Worm (Caenorhabditis elegans) whole organism, young adult: Measurements from ENCODE around the gene ilcr-2.

Experiments used
- B0035.1 ChIP-seq: sonication (generic microtip); optimal IDR thresholded peaks from 2 replicates; lab custom pipeline; 2016; ENCODE audit warnings: missing genetic modification characterization, mild to moderate bottlenecking, missing compliant biosample characterization, missing genotype, missing genetic modification reagents
- F22D6.2 ChIP-seq: sonication (generic microtip); optimal IDR thresholded peaks from 2 replicates; lab custom pipeline; 2016; ENCODE audit warnings: mild to moderate bottlenecking, missing genetic modification characterization, missing compliant biosample characterization
- F23B12.7 ChIP-seq: sonication (generic microtip); optimal IDR thresholded peaks from 2 replicates; lab custom pipeline; 2017; ENCODE audit warnings: missing genetic modification characterization, mild to moderate bottlenecking, missing compliant biosample characterization, antibody characterized with exemption, moderate library complexity; ENCODE audit not compliant: insufficient read depth
- F52B5.7 ChIP-seq: sonication (generic microtip); optimal IDR thresholded peaks from 2 replicates; lab custom pipeline; 2016; ENCODE audit warnings: mild to moderate bottlenecking, missing genetic modification characterization, missing compliant biosample characterization
- F57A8.1 ChIP-seq: fragments of 200-800 bp; sonication (Bioruptor generic); optimal IDR thresholded peaks from 2 replicates; lab custom pipeline; 2018; ENCODE audit warnings: mild to moderate bottlenecking, missing genetic modification characterization, moderate library complexity, missing compliant biosample characterization
- T07F8.4 ChIP-seq: sonication (generic microtip); optimal IDR thresholded peaks from 2 replicates; lab custom pipeline; 2016; ENCODE audit warnings: mild to moderate bottlenecking, missing genetic modification characterization, moderate library complexity, missing compliant biosample characterization
- T26A5.8 ChIP-seq: sonication (generic microtip); optimal IDR thresholded peaks from 2 replicates; lab custom pipeline; 2016; ENCODE audit warnings: missing genetic modification characterization, missing compliant biosample characterization
- aptf-3 ChIP-seq: fragments of 200-800 bp; sonication (Bioruptor generic); IDR thresholded peaks from 2 replicates; pipeline ENCODE4 v1.3.6; 2022; ENCODE audit warnings: missing genetic modification characterization, missing compliant biosample characterization
- athp-1 ChIP-seq: sonication (generic microtip); optimal IDR thresholded peaks from 2 replicates; lab custom pipeline; 2017; ENCODE audit warnings: mild to moderate bottlenecking, missing genetic modification characterization, missing compliant biosample characterization
- attf-3 ChIP-seq: fragments of 200-800 bp; sonication (Bioruptor generic); conservative IDR thresholded peaks from 2 replicates; pipeline ENCODE4 v1.3.6; 2022; ENCODE audit warnings: missing genetic modification reagents, missing genetic modification characterization, missing compliant biosample characterization
- attf-5 ChIP-seq: fragments of 200-800 bp; sonication (Bioruptor generic); optimal IDR thresholded peaks from 2 replicates; lab custom pipeline; 2018; ENCODE audit warnings: mild to moderate bottlenecking, missing genetic modification characterization, missing compliant biosample characterization
- attf-6 ChIP-seq: fragments of 200-800 bp; sonication (Bioruptor generic); IDR thresholded peaks from 2 replicates; pipeline ENCODE4 v1.3.6; 2022; ENCODE audit warnings: missing genetic modification reagents, missing genetic modification characterization, missing compliant biosample characterization
- ceh-27 ChIP-seq: fragments of 200-800 bp; sonication (Bioruptor generic); optimal IDR thresholded peaks from 2 replicates; lab custom pipeline; 2018; ENCODE audit warnings: mild to moderate bottlenecking, missing genetic modification characterization, moderate library complexity, missing compliant biosample characterization
- ceh-79 ChIP-seq: sonication (generic microtip); optimal IDR thresholded peaks from 2 replicates; lab custom pipeline; 2017; ENCODE audit warnings: mild to moderate bottlenecking, missing genetic modification characterization, missing compliant biosample characterization
- dpff-1 ChIP-seq: sonication (generic microtip); optimal IDR thresholded peaks from 2 replicates; lab custom pipeline; 2017; ENCODE audit warnings: mild to moderate bottlenecking, missing genetic modification characterization, missing compliant biosample characterization
- efl-1 ChIP-seq: fragments of 150-350 bp; optimal IDR thresholded peaks from 2 replicates; lab custom pipeline; 2014; ENCODE audit warnings: missing biosample characterization, missing genetic modification reagents, missing genetic modification characterization
- egrh-3 ChIP-seq: fragments of 200-800 bp; sonication (Bioruptor generic); IDR thresholded peaks from 2 replicates; pipeline ENCODE4 v1.3.6; 2022; ENCODE audit warnings: missing genetic modification reagents, missing genetic modification characterization, missing compliant biosample characterization
- hmg-20 ChIP-seq: fragments of 200-800 bp; sonication (Bioruptor generic); IDR thresholded peaks from 2 replicates; pipeline ENCODE4 v1.3.6; 2022; ENCODE audit warnings: missing genetic modification reagents, missing genetic modification characterization, missing compliant biosample characterization
- hrde-1 ChIP-seq: sonication (generic microtip); optimal IDR thresholded peaks from 2 replicates; lab custom pipeline; 2016; ENCODE audit warnings: missing genetic modification characterization, mild to moderate bottlenecking, missing compliant biosample characterization, moderate library complexity, missing genotype, missing genetic modification reagents, borderline replicate concordance
- let-526 ChIP-seq: fragments of 200-800 bp; sonication (Bioruptor generic); IDR thresholded peaks from 2 replicates; pipeline ENCODE4 v1.3.6; 2022; ENCODE audit warnings: missing genetic modification reagents, missing genetic modification characterization, missing compliant biosample characterization
- let-607 ChIP-seq, 2 experiments: fragments of 200-800 bp in 1 of 2; sonication (Bioruptor generic) in 1 of 2; sonication (generic microtip) in 1 of 2; optimal IDR thresholded peaks; 2 replicates each; lab custom pipeline; 2016 to 2018; ENCODE audit warnings: mild to moderate bottlenecking in 2 of 2, missing compliant biosample characterization in 2 of 2, missing genetic modification characterization in 2 of 2, moderate library complexity in 2 of 2, missing genotype in 1 of 2
- lin-26 ChIP-seq: fragments of 200-800 bp; sonication (Bioruptor generic); IDR thresholded peaks from 2 replicates; pipeline ENCODE4 v1.3.6; 2022; ENCODE audit warnings: missing genetic modification reagents, missing genetic modification characterization, missing compliant biosample characterization
- lin-35 ChIP-seq, 3 experiments: fragments of 150-350 bp in 2 of 3; sonication (generic microtip) in 1 of 3; optimal IDR thresholded peaks; 2 replicates each; lab custom pipeline; 2014 to 2018; ENCODE audit warnings: missing biosample characterization in 3 of 3, missing genetic modification characterization in 3 of 3, missing genetic modification reagents in 3 of 3
- lin-54 ChIP-seq: fragments of 200-800 bp; sonication (Bioruptor generic); optimal IDR thresholded peaks from 2 replicates; lab custom pipeline; 2018; ENCODE audit warnings: mild to moderate bottlenecking, missing genetic modification characterization, missing compliant biosample characterization
- mcd-1 ChIP-seq: fragments of 200-800 bp; sonication (Bioruptor generic); IDR thresholded peaks from 2 replicates; pipeline ENCODE4 v1.3.6; 2022; ENCODE audit warnings: missing genetic modification reagents, missing genetic modification characterization, missing compliant biosample characterization
- mxl-1 ChIP-seq: sonication (generic microtip); optimal IDR thresholded peaks from 2 replicates; lab custom pipeline; 2016; ENCODE audit warnings: missing genetic modification characterization, missing compliant biosample characterization
- nfyb-1 ChIP-seq: fragments of 200-800 bp; sonication (Bioruptor generic); IDR thresholded peaks from 2 replicates; pipeline ENCODE4 v1.3.6; 2022; ENCODE audit warnings: missing genetic modification reagents, missing genetic modification characterization, missing compliant biosample characterization
- nhr-179 ChIP-seq: sonication (generic microtip); optimal IDR thresholded peaks from 2 replicates; lab custom pipeline; 2016; ENCODE audit warnings: mild to moderate bottlenecking, missing genetic modification characterization, missing compliant biosample characterization
- nhr-27 ChIP-seq: fragments of 200-800 bp; sonication (Bioruptor generic); optimal IDR thresholded peaks from 2 replicates; lab custom pipeline; 2018; ENCODE audit warnings: mild to moderate bottlenecking, missing genetic modification characterization, moderate library complexity, missing compliant biosample characterization
- nhr-80 ChIP-seq: sonication (generic microtip); optimal IDR thresholded peaks from 2 replicates; lab custom pipeline; 2016; ENCODE audit warnings: missing genetic modification characterization, missing compliant biosample characterization
- nhr-90 ChIP-seq: sonication (generic microtip); optimal IDR thresholded peaks from 2 replicates; lab custom pipeline; 2016; ENCODE audit warnings: missing genotype, mild to moderate bottlenecking, missing genetic modification characterization, missing compliant biosample characterization
- rcor-1 ChIP-seq: fragments of 200-800 bp; sonication (Bioruptor generic); IDR thresholded peaks from 2 replicates; pipeline ENCODE4 v1.3.6; 2022; ENCODE audit warnings: missing genetic modification reagents, missing genetic modification characterization, missing compliant biosample characterization
- sdz-38 ChIP-seq: sonication (generic microtip); optimal IDR thresholded peaks from 2 replicates; lab custom pipeline; 2016; ENCODE audit warnings: missing genotype, missing genetic modification characterization, missing compliant biosample characterization
- snpc-1.3 ChIP-seq: sonication (generic microtip); optimal IDR thresholded peaks from 2 replicates; lab custom pipeline; 2017; ENCODE audit warnings: missing genetic modification characterization, mild to moderate bottlenecking, missing compliant biosample characterization, antibody characterized with exemption, moderate library complexity, missing genotype, missing genetic modification reagents; ENCODE audit not compliant: insufficient read depth
- tbp1 ChIP-seq: fragments of 200-800 bp; sonication (Bioruptor generic); optimal IDR thresholded peaks from 2 replicates; lab custom pipeline; 2018; ENCODE audit warnings: mild to moderate bottlenecking, missing genetic modification characterization, missing compliant biosample characterization
- tbx-9 ChIP-seq: sonication (generic microtip); optimal IDR thresholded peaks from 2 replicates; lab custom pipeline; 2016; ENCODE audit warnings: borderline replicate concordance, missing genetic modification characterization, inconsistent platforms, missing compliant biosample characterization
- unc-130 ChIP-seq: sonication (generic microtip); optimal IDR thresholded peaks from 2 replicates; lab custom pipeline; 2016; ENCODE audit warnings: missing genetic modification reagents, missing genetic modification characterization, missing compliant biosample characterization
- ztf-28 ChIP-seq: fragments of 200-800 bp; sonication (Bioruptor generic); IDR thresholded peaks from 2 replicates; pipeline ENCODE4 v1.3.6; 2022; ENCODE audit warnings: missing genetic modification reagents, missing genetic modification characterization, missing compliant biosample characterization

ilcr-2 gene

DNA sequence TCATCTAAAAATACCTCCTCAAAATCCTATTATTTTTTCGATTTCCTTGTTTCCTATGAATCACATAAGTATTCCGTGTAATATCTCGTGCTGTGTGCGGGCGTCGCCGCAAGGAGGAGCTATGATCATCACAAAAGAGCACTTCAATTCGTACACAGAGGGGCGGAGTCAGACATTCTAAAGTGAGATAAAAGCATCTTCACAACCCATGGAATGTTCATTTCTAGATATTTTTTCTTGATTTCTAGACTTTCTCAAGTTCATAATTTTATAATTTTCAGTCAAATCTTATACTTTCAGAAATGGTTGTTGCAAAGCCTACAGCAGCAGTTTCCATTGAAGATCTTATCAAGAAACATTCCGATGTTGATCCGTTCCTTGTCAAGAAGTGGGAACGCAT lies 27.7 kb upstream of the ilcr-2 start, which contains the start of gene cex-1:
Gene cex-1, plus strand, starts transcription at position 301 of the 400 bp plus-strand sequence.
- TF ChIP-seq T26A5.8 (tag; lab: Kevin White, UChicago) = no peak
- no peak for TF ChIP-seq hrde-1 (tag; lab: Kevin White, UChicago)
- no peak for TF ChIP-seq F22D6.2
- no peak for TF ChIP-seq attf-6
- no peak for TF ChIP-seq ceh-79
- TF ChIP-seq F57A8.1 (GFP tag; lab: Kevin White, UChicago) = no peak
- no peak for TF ChIP-seq rcor-1 (GFP tag; lab: Robert Waterston, UW)
- TF ChIP-seq attf-3 = no peak
- TF ChIP-seq nhr-80 = no peak
- TF ChIP-seq snpc-1.3 (tag; lab: Kevin White, UChicago) = no peak
- TF ChIP-seq B0035.1 (tag; lab: Kevin White, UChicago) = no peak
- no peak for TF ChIP-seq hmg-20 (GFP tag; lab: Robert Waterston, UW)
- TF ChIP-seq let-526 (GFP tag; lab: Robert Waterston, UW) = no peak
- TF ChIP-seq T07F8.4 = no peak
- TF ChIP-seq lin-54 (GFP tag; lab: Kevin White, UChicago) = no peak
- no peak for TF ChIP-seq egrh-3 (GFP tag; lab: Robert Waterston, UW)
- no peak for TF ChIP-seq efl-1 (GFP tag; lab: Kevin White, UChicago)
- TF ChIP-seq, all 124 proteins: peak for 0

DNA sequence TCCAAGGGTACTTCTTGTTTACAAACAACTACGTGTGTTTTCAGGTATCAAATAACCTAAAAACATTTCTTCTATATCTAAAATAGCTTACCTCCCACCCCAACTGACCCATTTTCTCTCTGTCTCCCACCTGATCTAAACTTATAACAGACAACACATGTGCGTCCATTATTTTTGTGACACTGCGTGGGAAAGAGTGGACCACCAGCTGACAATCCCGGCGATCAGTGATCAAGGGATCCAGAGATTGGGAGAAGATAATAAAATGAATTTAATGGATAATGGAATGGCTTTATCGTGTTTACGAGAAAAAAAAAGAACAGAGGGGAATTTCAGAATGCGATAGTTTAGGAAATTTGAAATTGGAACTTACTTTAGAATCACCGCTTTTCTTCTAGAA lies 25.8 kb upstream of the ilcr-2 start:
- TF ChIP-seq T26A5.8 (tag; lab: Kevin White, UChicago) = no peak
- no peak for TF ChIP-seq athp-1 (tag; lab: Kevin White, UChicago)

DNA sequence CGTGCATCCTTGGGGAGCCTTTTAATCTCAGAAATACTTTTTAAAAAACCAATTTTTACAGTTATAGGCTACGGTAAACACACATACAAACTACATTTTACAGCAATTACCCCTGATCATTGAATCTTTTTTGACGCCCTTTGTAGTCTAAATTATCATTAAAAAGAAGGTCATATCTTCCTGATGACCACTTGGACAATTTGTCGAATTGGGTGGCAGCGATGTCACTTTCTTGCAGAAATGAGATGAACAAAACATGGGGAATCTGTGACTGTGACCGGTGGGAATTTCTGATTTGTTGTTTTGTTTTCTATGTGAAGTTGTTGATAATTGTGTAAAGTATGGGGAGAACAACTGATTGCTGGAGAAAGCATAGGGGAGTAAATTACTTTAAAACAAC lies 25.4 kb upstream of the ilcr-2 start:
- no peak for TF ChIP-seq sdz-38 (tag; lab: Kevin White, UChicago)
- TF ChIP-seq F52B5.7 (tag; lab: Kevin White, UChicago) = no peak
- TF ChIP-seq lin-26 (GFP tag; lab: Robert Waterston, UW) = no peak

DNA sequence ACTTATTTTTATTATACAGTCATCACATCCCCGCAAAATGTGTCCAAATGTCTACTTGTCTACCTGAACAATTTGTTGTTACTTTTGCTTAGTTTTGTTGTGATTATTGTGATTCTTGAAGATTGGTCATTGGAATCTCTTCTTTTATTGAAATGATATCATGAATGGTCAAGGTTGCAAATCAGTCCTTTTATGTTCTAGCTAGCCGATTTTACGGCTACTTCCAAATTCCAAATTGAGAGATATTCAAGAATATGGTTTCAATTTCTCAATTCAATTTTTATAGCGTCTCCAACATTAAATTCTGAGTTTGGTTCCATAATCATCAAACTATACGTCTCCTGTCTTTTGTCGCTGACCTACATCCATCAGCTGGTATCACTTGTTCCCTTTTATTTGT lies 23.8 kb upstream of the ilcr-2 start:
- no peak for TF ChIP-seq dpff-1 (tag; lab: Kevin White, UChicago)
- TF ChIP-seq tbp1 (GFP tag; lab: Kevin White, UChicago) = no peak
- no peak for TF ChIP-seq attf-5 (GFP tag; lab: Kevin White, UChicago)
- TF ChIP-seq lin-35 (GFP tag; optimal IDR thresholded peaks at IDR 0.05; lab: Kevin White, UChicago) = no peak
- TF ChIP-seq aptf-3 (GFP tag; lab: Robert Waterston, UW) = no peak
- TF ChIP-seq mxl-1 (tag; lab: Kevin White, UChicago) = no peak
- no peak for TF ChIP-seq athp-1 (tag; lab: Kevin White, UChicago)
- TF ChIP-seq F23B12.7 (tag; lab: Kevin White, UChicago) = no peak
- TF ChIP-seq nhr-27 = no peak
- TF ChIP-seq unc-130 (GFP tag; lab: Kevin White, UChicago) = no peak
- no peak for TF ChIP-seq ztf-28 (GFP tag; lab: Robert Waterston, UW)
- no peak for TF ChIP-seq nhr-179 (tag; lab: Kevin White, UChicago)
- no peak for TF ChIP-seq ceh-27 (GFP tag; lab: Kevin White, UChicago)
- no peak for TF ChIP-seq mcd-1 (GFP tag; lab: Robert Waterston, UW)
- no peak for TF ChIP-seq nhr-90 (tag; lab: Kevin White, UChicago)
- TF ChIP-seq tbx-9 = no peak
- TF ChIP-seq let-607 (tag; optimal IDR thresholded peaks at IDR 0.05; lab: Kevin White, UChicago) = no peak
- TF ChIP-seq nfyb-1 (GFP tag; lab: Robert Waterston, UW) = no peak
